Worm (Caenorhabditis elegans) whole organism, L2 larva: ENCODE results near the gene crm-1.

ENCODE experiments used
- F13H6.1 ChIP-seq: sonication (generic microtip); optimal IDR thresholded peaks from 2 replicates; lab custom pipeline; 2016; ENCODE audit warnings: missing genetic modification characterization, missing compliant biosample characterization
- R02D3.7 ChIP-seq: fragments of 150-350 bp; optimal IDR thresholded peaks from 2 replicates; lab custom pipeline; 2014; ENCODE audit warnings: missing biosample characterization, missing genetic modification characterization
- Y55F3AM.14 ChIP-seq: fragments of 200-800 bp; sonication (Bioruptor generic); optimal IDR thresholded peaks from 2 replicates; lab custom pipeline; 2018; ENCODE audit warnings: mild to moderate bottlenecking, missing genetic modification characterization, missing compliant biosample characterization
- ZK546.5 ChIP-seq: sonication (generic microtip); optimal IDR thresholded peaks from 2 replicates; lab custom pipeline; 2017; ENCODE audit warnings: missing biosample characterization, missing genetic modification characterization
- alr-1 ChIP-seq: fragments of 150-350 bp; optimal IDR thresholded peaks from 2 replicates; lab custom pipeline; 2014; ENCODE audit warnings: missing biosample characterization, missing genetic modification characterization
- ama-1 ChIP-seq: fragments of 150-350 bp; optimal IDR thresholded peaks from 2 replicates; lab custom pipeline; 2018; ENCODE audit warnings: inconsistent platforms
- blmp-1 ChIP-seq: sonication (generic microtip); optimal IDR thresholded peaks from 2 replicates; lab custom pipeline; 2017; ENCODE audit warnings: missing genetic modification characterization, mild to moderate bottlenecking, missing compliant biosample characterization, antibody characterized with exemption, moderate library complexity; ENCODE audit not compliant: insufficient read depth
- crh-2 ChIP-seq: sonication (generic microtip); optimal IDR thresholded peaks from 2 replicates; lab custom pipeline; 2017; ENCODE audit warnings: missing biosample characterization, missing genetic modification characterization
- egl-27 ChIP-seq: sonication (generic microtip); optimal IDR thresholded peaks from 3 replicates; lab custom pipeline; 2017; ENCODE audit warnings: missing biosample characterization, missing genetic modification reagents, missing genetic modification characterization
- elt-3 ChIP-seq: sonication (generic microtip); optimal IDR thresholded peaks from 2 replicates; lab custom pipeline; 2017; ENCODE audit warnings: missing biosample characterization, missing genetic modification characterization
- fos-1 ChIP-seq: fragments of 150-350 bp; optimal IDR thresholded peaks from 2 replicates; lab custom pipeline; 2014; ENCODE audit warnings: missing biosample characterization, missing genetic modification characterization
- gmeb-1 ChIP-seq: fragments of 150-350 bp; optimal IDR thresholded peaks from 2 replicates; lab custom pipeline; 2014; ENCODE audit warnings: missing biosample characterization, missing genetic modification characterization
- lin-11 ChIP-seq: fragments of 150-350 bp; sonication (generic microtip); optimal IDR thresholded peaks from 2 replicates; lab custom pipeline; 2014; ENCODE audit warnings: missing biosample characterization, missing genetic modification characterization, inconsistent platforms, mixed read lengths
- lsy-2 ChIP-seq, 2 experiments: fragments of 150-350 bp in 1 of 2; sonication (generic microtip) in 1 of 2; optimal IDR thresholded peaks; 2 replicates each; lab custom pipeline; 2014 to 2017; ENCODE audit warnings: missing biosample characterization in 2 of 2, missing genetic modification characterization in 2 of 2
- mab-5 ChIP-seq: fragments of 150-350 bp; optimal IDR thresholded peaks from 2 replicates; lab custom pipeline; 2014; ENCODE audit warnings: missing biosample characterization, missing genetic modification characterization
- mbf-1 ChIP-seq: sonication (generic microtip); optimal IDR thresholded peaks from 2 replicates; lab custom pipeline; 2017; ENCODE audit warnings: missing biosample characterization, missing genetic modification characterization
- mdl-1 ChIP-seq, 2 experiments: fragments of 150-350 bp in 1 of 2; sonication (generic microtip) in 1 of 2; optimal IDR thresholded peaks; 2 replicates each; lab custom pipeline; 2017; ENCODE audit warnings: missing biosample characterization in 2 of 2, missing genetic modification characterization in 2 of 2
- nhr-10 ChIP-seq: sonication (generic microtip); optimal IDR thresholded peaks from 2 replicates; lab custom pipeline; 2017; ENCODE audit warnings: missing biosample characterization, missing genetic modification characterization
- nhr-12 ChIP-seq: fragments of 150-350 bp; optimal IDR thresholded peaks from 2 replicates; lab custom pipeline; 2014; ENCODE audit warnings: missing biosample characterization, missing genetic modification characterization
- nhr-129 ChIP-seq: fragments of 150-350 bp; optimal IDR thresholded peaks from 2 replicates; lab custom pipeline; 2014; ENCODE audit warnings: missing biosample characterization, missing genetic modification characterization
- nhr-23 ChIP-seq: fragments of 150-350 bp; optimal IDR thresholded peaks from 2 replicates; lab custom pipeline; 2014; ENCODE audit warnings: missing biosample characterization, missing genetic modification reagents, missing genetic modification characterization
- nhr-237 ChIP-seq: fragments of 150-350 bp; optimal IDR thresholded peaks from 2 replicates; lab custom pipeline; 2014; ENCODE audit warnings: missing biosample characterization, missing genetic modification characterization
- nhr-25 ChIP-seq: fragments of 150-350 bp; sonication (generic microtip); optimal IDR thresholded peaks from 3 replicates; lab custom pipeline; 2014; ENCODE audit warnings: missing biosample characterization, missing genetic modification characterization
- nhr-6 ChIP-seq: fragments of 150-350 bp; optimal IDR thresholded peaks from 2 replicates; lab custom pipeline; 2014; ENCODE audit warnings: missing biosample characterization, missing genetic modification characterization
- nhr-77 ChIP-seq: fragments of 150-350 bp; optimal IDR thresholded peaks from 2 replicates; lab custom pipeline; 2014; ENCODE audit warnings: missing biosample characterization, missing genetic modification characterization
- peb-1 ChIP-seq: fragments of 150-350 bp; optimal IDR thresholded peaks from 2 replicates; lab custom pipeline; 2014; ENCODE audit warnings: missing biosample characterization, missing genetic modification characterization
- sem-4 ChIP-seq: fragments of 150-350 bp; optimal IDR thresholded peaks from 2 replicates; lab custom pipeline; 2014; ENCODE audit warnings: missing biosample characterization, missing genetic modification reagents, missing genetic modification characterization
- sma-3 ChIP-seq: sonication (generic microtip); optimal IDR thresholded peaks from 2 replicates; lab custom pipeline; 2016; ENCODE audit warnings: missing genetic modification reagents, missing genetic modification characterization, missing compliant biosample characterization
- sma-9 ChIP-seq, 2 experiments: fragments of 150-350 bp in 1 of 2; sonication (generic microtip) in 1 of 2; optimal IDR thresholded peaks; 2 replicates each; lab custom pipeline; 2014 to 2016; ENCODE audit warnings: missing genetic modification characterization in 2 of 2, mild to moderate bottlenecking in 1 of 2, missing biosample characterization in 1 of 2, missing compliant biosample characterization in 1 of 2, missing genetic modification reagents in 1 of 2, moderate library complexity in 1 of 2
- unc-39 ChIP-seq: fragments of 150-350 bp; optimal IDR thresholded peaks from 2 replicates; lab custom pipeline; 2014; ENCODE audit warnings: missing biosample characterization, missing genetic modification characterization
- ztf-1 ChIP-seq: fragments of 200-800 bp; sonication (Bioruptor generic); conservative IDR thresholded peaks from 2 replicates; pipeline ENCODE4 v1.3.6; 2022; ENCODE audit warnings: missing genetic modification characterization, missing compliant biosample characterization
- ztf-11 ChIP-seq: sonication (generic microtip); optimal IDR thresholded peaks from 2 replicates; lab custom pipeline; 2017; ENCODE audit warnings: missing biosample characterization, missing genetic modification characterization
- ztf-4 ChIP-seq: fragments of 150-350 bp; optimal IDR thresholded peaks from 2 replicates; lab custom pipeline; 2014; ENCODE audit warnings: missing biosample characterization, missing genetic modification characterization

crm-1 gene

ce11 chrV:10332012-10332411, at the start of gene crm-1:
Gene crm-1, minus strand, starts transcription at chrV:10332112.
- no peak for TF ChIP-seq nhr-237 (tag; lab: Kevin White, UChicago)
- TF ChIP-seq blmp-1, result no peak
- TF ChIP-seq sma-9 (GFP tag; optimal IDR thresholded peaks at IDR 0.05; lab: Kevin White, UChicago), result no peak
- TF ChIP-seq sma-9 (tag; optimal IDR thresholded peaks at IDR 0.05; lab: Kevin White, UChicago), result no peak
- TF ChIP-seq mab-5 (tag; lab: Kevin White, UChicago), result no peak
- TF ChIP-seq lin-11, result no peak
- TF ChIP-seq egl-27, result no peak
- no peak for TF ChIP-seq nhr-12 (tag; lab: Kevin White, UChicago)
- TF ChIP-seq ZK546.5 (tag; lab: Kevin White, UChicago), result no peak
- TF ChIP-seq elt-3 (tag; lab: Kevin White, UChicago), result no peak
- TF ChIP-seq mbf-1 (tag; lab: Kevin White, UChicago), result no peak
- no peak for TF ChIP-seq alr-1 (tag; lab: Kevin White, UChicago)
- TF ChIP-seq, all 48 proteins: peak for 0

- TF ChIP-seq ztf-11 (tag; lab: Kevin White, UChicago), result no peak
- TF ChIP-seq mdl-1 (tag; optimal IDR thresholded peaks at IDR 0.05; lab: Kevin White, UChicago), result no peak
- TF ChIP-seq crh-2 (tag; lab: Kevin White, UChicago), result no peak
- no peak for TF ChIP-seq ztf-4
- TF ChIP-seq sma-9 (GFP tag; optimal IDR thresholded peaks at IDR 0.05; lab: Kevin White, UChicago), result no peak
- TF ChIP-seq sma-9 (tag; optimal IDR thresholded peaks at IDR 0.05; lab: Kevin White, UChicago), result no peak
- no peak for TF ChIP-seq mab-5 (tag; lab: Kevin White, UChicago)
- no peak for TF ChIP-seq ztf-1 (GFP tag; lab: Robert Waterston, UW)
- no peak for TF ChIP-seq F13H6.1
- no peak for TF ChIP-seq lin-11
- no peak for TF ChIP-seq nhr-10 (tag; lab: Kevin White, UChicago)
- TF ChIP-seq nhr-237 (tag; lab: Kevin White, UChicago), result no peak
- TF ChIP-seq alr-1 (tag; lab: Kevin White, UChicago), result no peak
- TF ChIP-seq peb-1 (tag; lab: Kevin White, UChicago), result no peak
- TF ChIP-seq sem-4 (tag; lab: Kevin White, UChicago), result no peak
- TF ChIP-seq R02D3.7 (tag; lab: Kevin White, UChicago), result no peak
- TF ChIP-seq nhr-23, result no peak
- no peak for TF ChIP-seq lsy-2 (tag; optimal IDR thresholded peaks at IDR 0.05; lab: Kevin White, UChicago)
- TF ChIP-seq Y55F3AM.14 (GFP tag; lab: Kevin White, UChicago), result no peak
- TF ChIP-seq ZK546.5 (tag; lab: Kevin White, UChicago), result no peak
- no peak for TF ChIP-seq gmeb-1
- TF ChIP-seq, all 48 proteins: peak for 0
Observed at ce11 chrV:10379761-10380160, 47.8 kb upstream of the crm-1 start.

- no peak for TF ChIP-seq sma-9 (GFP tag; optimal IDR thresholded peaks at IDR 0.05; lab: Kevin White, UChicago)
- no peak for TF ChIP-seq sma-9 (tag; optimal IDR thresholded peaks at IDR 0.05; lab: Kevin White, UChicago)
Observed at ce11 chrV:10379293-10379692, 47.4 kb upstream of the crm-1 start, which contains the start of gene AC3.12. Gene AC3.12, minus strand, starts transcription at chrV:10379393.

DNA sequence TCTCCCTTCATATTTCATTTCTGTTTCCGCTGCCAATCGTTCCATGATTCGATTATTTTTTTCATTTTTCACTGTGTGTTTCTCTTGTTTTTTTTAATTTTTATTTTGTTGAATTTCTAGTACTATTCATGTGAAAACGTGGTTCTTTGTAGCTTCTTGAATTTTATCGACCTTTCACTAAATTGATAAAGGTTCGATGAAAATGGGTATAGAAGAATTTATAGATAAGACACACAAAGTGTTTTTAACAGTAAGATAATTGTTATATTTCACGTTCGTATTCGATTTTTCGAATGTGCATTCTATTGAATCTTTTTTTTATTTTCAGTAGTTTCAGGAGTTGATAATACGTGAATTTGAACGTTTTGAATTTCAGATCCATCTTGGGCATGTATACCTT, 40.0 kb upstream of the crm-1 start, which contains the start of gene ugt-49:
ugt-49 (plus strand) TSS at position 371 of the 400 bp plus-strand sequence.
- TF ChIP-seq nhr-6 (tag; lab: Kevin White, UChicago), result no peak
- TF ChIP-seq fos-1 (tag; lab: Kevin White, UChicago), result peak; percentile 60
- TF ChIP-seq, all 48 proteins: peak for 1

ce11 chrV:10371177-10371576, 39.3 kb upstream of the crm-1 start:
- TF ChIP-seq crh-2 (tag; lab: Kevin White, UChicago), result peak; percentile 45
- TF ChIP-seq sma-9 (GFP tag; optimal IDR thresholded peaks at IDR 0.05; lab: Kevin White, UChicago), result peak; percentile 68
- no peak for TF ChIP-seq sma-9 (tag; optimal IDR thresholded peaks at IDR 0.05; lab: Kevin White, UChicago)
- no peak for TF ChIP-seq unc-39 (tag; lab: Kevin White, UChicago)
- TF ChIP-seq fos-1 (tag; lab: Kevin White, UChicago), result peak; percentile 76
- peak; percentile 64 for TF ChIP-seq gmeb-1
- no peak for TF ChIP-seq ama-1 (lab: Kevin White, UChicago)
- no peak for TF ChIP-seq nhr-237 (tag; lab: Kevin White, UChicago)
- TF ChIP-seq nhr-25 (tag; lab: Kevin White, UChicago), result peak; percentile 22
- TF ChIP-seq nhr-129, result peak; percentile 11
- TF ChIP-seq peb-1 (tag; lab: Kevin White, UChicago), result no peak
- peak; percentile 61 for TF ChIP-seq sma-3 (GFP tag; lab: Kevin White, UChicago)
- TF ChIP-seq nhr-77 (tag; lab: Kevin White, UChicago), result no peak
- TF ChIP-seq ztf-4, result no peak
- no peak for TF ChIP-seq elt-3 (tag; lab: Kevin White, UChicago)
